Worm (Caenorhabditis elegans) whole organism, mixed stage, embryonic: Measurements from ENCODE around the gene pqn-57.

Experiments used
- M03D4.4 ChIP-seq: sonication (generic microtip); optimal IDR thresholded peaks from 2 replicates; lab custom pipeline; 2017; ENCODE audit warnings: mild to moderate bottlenecking, missing genetic modification characterization, missing compliant biosample characterization
- bed-3 ChIP-seq: fragments of 200-800 bp; sonication (Bioruptor generic); optimal IDR thresholded peaks from 3 replicates; lab custom pipeline; 2018; ENCODE audit warnings: mild to moderate bottlenecking, missing genetic modification characterization, moderate library complexity, missing compliant biosample characterization
- blmp-1 ChIP-seq: fragments of 150-350 bp; optimal IDR thresholded peaks from 2 replicates; lab custom pipeline; 2014; ENCODE audit warnings: missing biosample characterization, missing genetic modification characterization
- ceh-39 ChIP-seq: fragments of 150-350 bp; optimal IDR thresholded peaks from 2 replicates; lab custom pipeline; 2014; ENCODE audit warnings: missing biosample characterization, missing genetic modification characterization
- ceh-43 ChIP-seq: fragments of 200-800 bp; sonication (Bioruptor generic); optimal IDR thresholded peaks from 2 replicates; lab custom pipeline; 2018; ENCODE audit warnings: mild to moderate bottlenecking, missing genetic modification characterization, moderate library complexity, missing compliant biosample characterization
- ceh-83 ChIP-seq: fragments of 200-800 bp; sonication (Bioruptor generic); optimal IDR thresholded peaks from 2 replicates; lab custom pipeline; 2018; ENCODE audit warnings: mild to moderate bottlenecking, missing genetic modification characterization, missing compliant biosample characterization
- ces-1 ChIP-seq: fragments of 150-350 bp; optimal IDR thresholded peaks from 2 replicates; lab custom pipeline; 2014; ENCODE audit warnings: missing biosample characterization, missing genetic modification reagents, missing genetic modification characterization
- drap-1 ChIP-seq: fragments of 200-800 bp; sonication (Bioruptor generic); optimal IDR thresholded peaks from 3 replicates; lab custom pipeline; 2018; ENCODE audit warnings: mild to moderate bottlenecking, missing genetic modification characterization, missing compliant biosample characterization
- elt-1 ChIP-seq: sonication (generic microtip); optimal IDR thresholded peaks from 2 replicates; lab custom pipeline; 2017; ENCODE audit warnings: missing genetic modification characterization, mild to moderate bottlenecking, missing compliant biosample characterization, antibody characterized with exemption, moderate library complexity, borderline replicate concordance; ENCODE audit not compliant: insufficient read depth
- flh-1 ChIP-seq: fragments of 200-800 bp; sonication (Bioruptor generic); optimal IDR thresholded peaks from 2 replicates; lab custom pipeline; 2018; ENCODE audit warnings: mild to moderate bottlenecking, missing genetic modification characterization, moderate library complexity, missing compliant biosample characterization
- ham-2 ChIP-seq: fragments of 200-800 bp; sonication (Bioruptor generic); optimal IDR thresholded peaks from 2 replicates; lab custom pipeline; 2018; ENCODE audit warnings: mild to moderate bottlenecking, missing genetic modification characterization, missing compliant biosample characterization
- hlh-1 ChIP-seq: fragments of 150-350 bp; optimal IDR thresholded peaks from 2 replicates; lab custom pipeline; 2014; ENCODE audit warnings: missing biosample characterization, missing genetic modification reagents, missing genetic modification characterization
- lin-13 ChIP-seq: fragments of 150-350 bp; optimal IDR thresholded peaks from 2 replicates; lab custom pipeline; 2014; ENCODE audit warnings: missing biosample characterization, missing genetic modification characterization
- mab-5 ChIP-seq: fragments of 150-350 bp; optimal IDR thresholded peaks from 2 replicates; lab custom pipeline; 2014; ENCODE audit warnings: missing biosample characterization, missing genetic modification characterization
- mep-1 ChIP-seq: fragments of 150-350 bp; optimal IDR thresholded peaks from 2 replicates; lab custom pipeline; 2017; ENCODE audit warnings: missing biosample characterization, missing genetic modification reagents, missing genetic modification characterization, inconsistent platforms
- nhr-12 ChIP-seq: fragments of 150-350 bp; optimal IDR thresholded peaks from 2 replicates; lab custom pipeline; 2014; ENCODE audit warnings: missing biosample characterization, missing genetic modification characterization
- nhr-237 ChIP-seq: fragments of 150-350 bp; optimal IDR thresholded peaks from 2 replicates; lab custom pipeline; 2014; ENCODE audit warnings: missing biosample characterization, missing genetic modification characterization
- nhr-28 ChIP-seq: fragments of 150-350 bp; optimal IDR thresholded peaks from 2 replicates; lab custom pipeline; 2014; ENCODE audit warnings: missing biosample characterization, missing genetic modification characterization
- nhr-76 ChIP-seq: sonication (generic microtip); optimal IDR thresholded peaks from 2 replicates; lab custom pipeline; 2017; ENCODE audit warnings: missing biosample characterization, missing genetic modification characterization
- sem-2 ChIP-seq: fragments of 200-800 bp; sonication (Bioruptor generic); optimal IDR thresholded peaks from 2 replicates; lab custom pipeline; 2018; ENCODE audit warnings: mild to moderate bottlenecking, missing genetic modification characterization, missing compliant biosample characterization
- snpc-4 ChIP-seq: fragments of 150-350 bp; optimal IDR thresholded peaks from 2 replicates; lab custom pipeline; 2014; ENCODE audit warnings: missing biosample characterization, missing genetic modification characterization
- sptf-1 ChIP-seq: sonication (generic microtip); optimal IDR thresholded peaks from 2 replicates; lab custom pipeline; 2017; ENCODE audit warnings: mild to moderate bottlenecking, missing genetic modification characterization, moderate library complexity, missing compliant biosample characterization
- tbx-8 ChIP-seq: fragments of 200-800 bp; sonication (Bioruptor generic); optimal IDR thresholded peaks from 2 replicates; lab custom pipeline; 2018; ENCODE audit warnings: mild to moderate bottlenecking, missing genetic modification characterization, moderate library complexity, missing compliant biosample characterization
- unc-120 ChIP-seq: sonication (generic microtip); optimal IDR thresholded peaks from 2 replicates; lab custom pipeline; 2017; ENCODE audit warnings: missing genetic modification characterization, missing compliant biosample characterization; ENCODE audit not compliant: poor library complexity, severe bottlenecking
- unc-39 ChIP-seq: fragments of 150-350 bp; optimal IDR thresholded peaks from 2 replicates; lab custom pipeline; 2014; ENCODE audit warnings: missing biosample characterization, missing genetic modification characterization
- unc-62 ChIP-seq: fragments of 150-350 bp; optimal IDR thresholded peaks from 2 replicates; lab custom pipeline; 2014; ENCODE audit warnings: missing biosample characterization, missing genetic modification reagents, missing genetic modification characterization
- zip-8 ChIP-seq: fragments of 150-350 bp; optimal IDR thresholded peaks from 2 replicates; lab custom pipeline; 2014; ENCODE audit warnings: missing biosample characterization, missing genetic modification characterization
- ztf-11 ChIP-seq: fragments of 150-350 bp; optimal IDR thresholded peaks from 2 replicates; lab custom pipeline; 2014; ENCODE audit warnings: missing biosample characterization, missing genetic modification characterization

The pqn-57 gene

DNA sequence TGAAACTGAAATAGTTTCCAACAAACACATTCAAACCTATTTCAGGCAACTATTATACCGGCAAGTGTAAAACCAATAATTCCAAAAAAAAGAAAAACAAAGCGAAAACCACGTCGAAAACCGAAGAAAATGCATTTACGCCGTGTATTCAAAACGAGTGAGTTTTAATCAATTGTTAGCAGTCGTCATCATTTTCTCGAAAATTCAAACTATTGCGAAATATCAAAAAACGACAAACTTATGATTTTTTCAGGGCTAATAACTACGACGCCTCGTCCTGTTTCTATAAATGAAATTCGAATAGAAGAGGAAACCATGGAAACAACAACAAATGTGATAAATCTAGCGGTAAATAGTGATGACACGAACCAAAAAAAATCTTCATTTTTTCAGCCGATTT, 34.6 kb downstream of the pqn-57 start:
- TF ChIP-seq drap-1 (no peak), nhr-28 (tag; lab: Kevin White, UChicago) (no peak), M03D4.4 (no peak), sptf-1 (tag; lab: Kevin White, UChicago) (no peak), ceh-83 (GFP tag; lab: Kevin White, UChicago) (no peak), hlh-1 (tag; lab: Kevin White, UChicago) (no peak), zip-8 (tag; lab: Kevin White, UChicago) (no peak), mep-1 (tag; lab: Kevin White, UChicago) (no peak), elt-1 (tag; lab: Kevin White, UChicago) (no peak), tbx-8 (no peak), unc-39 (tag; lab: Kevin White, UChicago) (no peak), flh-1 (GFP tag; lab: Kevin White, UChicago) (no peak), sem-2 (GFP tag; lab: Kevin White, UChicago) (no peak), nhr-12 (tag; lab: Kevin White, UChicago) (no peak), bed-3 (GFP tag; lab: Kevin White, UChicago) (no peak)
- TF ChIP-seq, all 35 proteins: peak for 0

- no peak for TF ChIP-seq lin-13 (tag; lab: Kevin White, UChicago)
- TF ChIP-seq elt-1 (tag; lab: Kevin White, UChicago): peak; percentile 89
- TF ChIP-seq tbx-8: no peak
- TF ChIP-seq blmp-1 (tag; lab: Kevin White, UChicago): peak; percentile 1
- peak; percentile 36 for TF ChIP-seq ham-2 (GFP tag; lab: Kevin White, UChicago)
Observed at ce11 chrX:8285169-8285796, 35.5 kb downstream of the pqn-57 start, which contains the start of the genes fis-2 and F13B9.2. TSS of gene fis-2 (minus strand) at chrX:8285219. TSS of gene F13B9.2 (plus strand) at chrX:8285683.

DNA sequence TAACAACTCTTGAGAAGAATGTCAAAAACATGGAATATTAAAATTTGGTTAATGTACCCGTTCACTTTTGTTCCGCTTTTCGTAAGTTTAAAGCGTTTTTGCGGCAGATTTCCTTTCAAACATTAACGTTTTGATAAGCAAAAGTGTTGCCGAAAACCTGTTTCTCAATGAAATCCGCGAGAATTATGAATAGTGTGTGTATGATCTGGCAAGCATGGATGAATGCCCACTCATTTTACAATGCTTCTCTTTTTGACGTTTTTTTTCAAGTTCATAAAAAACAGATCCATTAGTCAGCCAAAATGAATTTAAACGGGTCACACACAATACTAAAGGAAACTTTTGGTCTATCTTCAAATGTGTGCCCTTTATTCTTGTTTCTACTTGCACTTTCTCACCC, 36.8 kb downstream of the pqn-57 start:
- TF ChIP-seq nhr-12 (tag; lab: Kevin White, UChicago) (no peak), elt-1 (tag; lab: Kevin White, UChicago) (no peak), zip-8 (tag; lab: Kevin White, UChicago) (no peak), ces-1 (GFP tag; lab: Kevin White, UChicago) (no peak), ceh-43 (GFP tag; lab: Kevin White, UChicago) (no peak), ztf-11 (no peak)

ce11 chrX:8276984-8277383, 43.8 kb downstream of the pqn-57 start:
- TF ChIP-seq nhr-237 (tag; lab: Kevin White, UChicago): no peak
- no peak for TF ChIP-seq ztf-11
- TF ChIP-seq nhr-76: no peak
- no peak for TF ChIP-seq sptf-1 (tag; lab: Kevin White, UChicago)
- no peak for TF ChIP-seq mab-5 (tag; lab: Kevin White, UChicago)
- TF ChIP-seq ceh-39 (tag; lab: Kevin White, UChicago): no peak
- TF ChIP-seq unc-62: no peak
- no peak for TF ChIP-seq snpc-4 (tag; lab: Kevin White, UChicago)
- TF ChIP-seq unc-120 (tag; lab: Kevin White, UChicago): no peak
- TF ChIP-seq nhr-12 (tag; lab: Kevin White, UChicago): no peak
- no peak for TF ChIP-seq elt-1 (tag; lab: Kevin White, UChicago)
- no peak for TF ChIP-seq sem-2 (GFP tag; lab: Kevin White, UChicago)
- TF ChIP-seq ceh-43 (GFP tag; lab: Kevin White, UChicago): no peak
- TF ChIP-seq, all 35 proteins: peak for 0

DNA sequence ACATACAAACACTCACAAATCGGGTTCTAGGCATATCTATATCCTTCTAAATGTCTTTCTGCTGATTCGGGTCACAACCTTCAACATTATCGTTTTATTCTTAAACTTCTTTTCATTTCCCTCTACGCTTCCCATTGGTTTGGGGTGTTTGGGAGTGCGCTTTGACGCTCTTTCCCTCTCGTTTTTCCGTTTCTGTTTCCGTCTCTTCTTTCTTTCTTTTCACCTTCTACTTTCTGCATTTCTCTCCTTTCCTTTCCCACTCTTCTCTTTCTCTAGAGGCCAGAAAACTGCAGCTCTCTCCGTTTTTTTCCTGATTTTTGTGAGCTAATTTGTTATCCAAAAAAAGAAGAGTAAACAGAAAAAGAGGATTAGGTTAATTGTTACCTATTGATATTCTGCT, 44.5 kb downstream of the pqn-57 start:
- no peak for TF ChIP-seq hlh-1 (tag; lab: Kevin White, UChicago)
- no peak for TF ChIP-seq ceh-43 (GFP tag; lab: Kevin White, UChicago)
- no peak for TF ChIP-seq tbx-8
- no peak for TF ChIP-seq ceh-39 (tag; lab: Kevin White, UChicago)
- TF ChIP-seq ces-1 (GFP tag; lab: Kevin White, UChicago): no peak
- TF ChIP-seq unc-120 (tag; lab: Kevin White, UChicago): peak; percentile 42
- TF ChIP-seq sptf-1 (tag; lab: Kevin White, UChicago): peak; percentile 18
- no peak for TF ChIP-seq bed-3 (GFP tag; lab: Kevin White, UChicago)
- TF ChIP-seq ztf-11: no peak
- no peak for TF ChIP-seq nhr-28 (tag; lab: Kevin White, UChicago)
- no peak for TF ChIP-seq nhr-76
